Fruit fly (Drosophila melanogaster): ENCODE data around the gene chic.

DNA sequence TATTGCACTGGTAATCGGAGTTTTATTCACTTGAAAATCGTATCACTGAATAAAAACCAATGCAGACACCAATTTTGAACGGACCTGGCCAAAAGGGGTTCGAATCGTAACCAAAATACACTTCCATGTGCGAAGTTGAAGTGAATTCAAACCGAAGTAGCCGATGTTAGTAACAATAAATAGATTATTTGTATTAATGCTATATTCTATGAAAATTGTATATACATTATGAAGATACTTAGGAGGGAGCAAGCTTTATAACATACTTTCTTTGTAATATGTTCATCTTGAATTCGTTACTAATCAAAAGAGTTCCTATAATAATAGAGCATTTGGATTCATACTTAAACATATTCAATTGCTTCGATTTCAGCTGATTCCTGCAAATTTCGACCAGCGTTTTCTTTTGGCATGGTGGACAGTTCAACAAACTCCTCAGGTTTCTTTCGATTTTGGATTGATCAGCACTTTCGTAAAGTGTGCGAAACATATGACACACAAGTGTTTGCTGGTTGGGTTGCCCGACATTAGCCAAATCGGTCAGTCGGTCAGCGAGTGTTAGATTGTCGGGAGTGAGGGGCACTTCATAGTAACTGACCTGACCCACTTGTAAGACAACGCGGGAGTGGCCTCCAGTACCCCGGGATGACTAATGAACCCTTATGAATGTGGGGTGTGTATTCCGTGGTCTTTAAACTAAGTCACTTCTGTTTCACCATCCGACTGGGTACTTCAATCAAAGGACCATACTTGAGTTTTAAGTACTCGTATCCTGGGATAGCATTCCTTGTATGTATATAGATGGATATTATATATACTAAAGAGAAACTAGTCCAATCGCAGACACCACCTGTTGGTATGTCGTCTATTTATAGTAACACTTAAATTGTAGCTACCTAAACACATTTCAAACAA lies 12.9 kb downstream of the chic start, which contains the start of the genes CG13992 and Ucp4C:
- no peak for TF ChIP-seq CG8478 (optimal IDR thresholded peaks at IDR 0.05)
- TF ChIP-seq CTCF (optimal IDR thresholded peaks at IDR 0.05): no peak
